Worm (Caenorhabditis elegans) whole organism, midembryonic: ENCODE measurements around the gene pmp-1.

Source experiments
- flt-1 ChIP-seq: fragments of 200-800 bp; sonication (Bioruptor generic); IDR thresholded peaks from 2 replicates; pipeline ENCODE4 v1.3.6; 2022; ENCODE audit warnings: missing genetic modification characterization, missing compliant biosample characterization
- ref-1 ChIP-seq: fragments of 200-800 bp; sonication (Bioruptor generic); conservative IDR thresholded peaks from 2 replicates; pipeline ENCODE4 v1.3.6; 2022; ENCODE audit warnings: missing genetic modification reagents, missing genetic modification characterization, missing compliant biosample characterization
- tab-1 ChIP-seq: fragments of 200-800 bp; sonication (Bioruptor generic); IDR thresholded peaks from 2 replicates; pipeline ENCODE4 v1.3.6; 2022; ENCODE audit warnings: missing genetic modification characterization, missing compliant biosample characterization
- ztf-29 ChIP-seq: fragments of 200-800 bp; sonication (Bioruptor generic); IDR thresholded peaks from 2 replicates; pipeline ENCODE4 v1.3.6; 2022; ENCODE audit warnings: missing genetic modification reagents, missing genetic modification characterization, missing compliant biosample characterization

- no peak for TF ChIP-seq ztf-29 (GFP tag; lab: Robert Waterston, UW)
- TF ChIP-seq ref-1 (GFP tag; lab: Robert Waterston, UW): no peak
- no peak for TF ChIP-seq flt-1 (GFP tag; lab: Robert Waterston, UW)
- no peak for TF ChIP-seq tab-1
These were observed 51.3 kb downstream of the pmp-1 start for ce11 chrII:6832207-6832606.
